Worm (Caenorhabditis elegans) whole organism, young adult: ENCODE results near the gene fis-2.
A peak's percentile ranks its signal among the peaks of the same experiment; 100 is the strongest.
"Not testable (repeated sequence)": the region's sequence is repeated elsewhere in the genome, so short reads cannot be mapped to it uniquely, and the experiment has no call there.

Source experiments
- B0261.1 ChIP-seq: sonication (generic microtip); optimal IDR thresholded peaks from 2 replicates; lab custom pipeline; 2016; ENCODE audit warnings: mild to moderate bottlenecking, missing genetic modification characterization, moderate library complexity, missing compliant biosample characterization
- D2030.7 ChIP-seq: fragments of 200-800 bp; sonication (Bioruptor generic); IDR thresholded peaks from 2 replicates; pipeline ENCODE4 v1.3.6; 2022; ENCODE audit warnings: missing genetic modification reagents, missing genetic modification characterization, missing compliant biosample characterization
- F22D6.2 ChIP-seq: sonication (generic microtip); optimal IDR thresholded peaks from 2 replicates; lab custom pipeline; 2016; ENCODE audit warnings: mild to moderate bottlenecking, missing genetic modification characterization, missing compliant biosample characterization
- F39B2.1 ChIP-seq: fragments of 200-800 bp; sonication (Bioruptor generic); IDR thresholded peaks from 2 replicates; pipeline ENCODE4 v1.3.6; 2022; ENCODE audit warnings: missing genetic modification reagents, missing genetic modification characterization, missing compliant biosample characterization
- F49E8.2 ChIP-seq: sonication (generic microtip); optimal IDR thresholded peaks from 3 replicates; lab custom pipeline; 2017; ENCODE audit warnings: missing genetic modification characterization, mild to moderate bottlenecking, missing compliant biosample characterization, antibody characterized with exemption, moderate library complexity; ENCODE audit not compliant: insufficient read depth
- F52B5.7 ChIP-seq: sonication (generic microtip); optimal IDR thresholded peaks from 2 replicates; lab custom pipeline; 2016; ENCODE audit warnings: mild to moderate bottlenecking, missing genetic modification characterization, missing compliant biosample characterization
- F55B11.4 ChIP-seq: sonication (generic microtip); optimal IDR thresholded peaks from 2 replicates; lab custom pipeline; 2016; ENCODE audit warnings: missing compliant biosample characterization, missing genetic modification characterization, borderline replicate concordance; ENCODE audit not compliant: insufficient read depth
- T26A5.8 ChIP-seq: sonication (generic microtip); optimal IDR thresholded peaks from 2 replicates; lab custom pipeline; 2016; ENCODE audit warnings: missing genetic modification characterization, missing compliant biosample characterization
- akir-1 ChIP-seq: fragments of 200-800 bp; sonication (Bioruptor generic); optimal IDR thresholded peaks from 2 replicates; lab custom pipeline; 2018; ENCODE audit warnings: mild to moderate bottlenecking, missing genetic modification characterization, moderate library complexity, missing compliant biosample characterization
- ama-1 ChIP-seq, 3 experiments: fragments of 150-350 bp in 1 of 3; sonication (generic microtip) in 2 of 3; optimal IDR thresholded peaks; 2 replicates each; lab custom pipeline; 2014 to 2018; ENCODE audit warnings: missing biosample characterization in 2 of 3, missing genetic modification characterization in 2 of 3, missing genetic modification reagents in 2 of 3
- atf-7 ChIP-seq: sonication (generic microtip); optimal IDR thresholded peaks from 2 replicates; lab custom pipeline; 2017; ENCODE audit warnings: mild to moderate bottlenecking, missing genetic modification characterization, missing compliant biosample characterization
- athp-1 ChIP-seq: sonication (generic microtip); optimal IDR thresholded peaks from 2 replicates; lab custom pipeline; 2017; ENCODE audit warnings: mild to moderate bottlenecking, missing genetic modification characterization, missing compliant biosample characterization
- bed-1 ChIP-seq: fragments of 200-800 bp; sonication (Bioruptor generic); IDR thresholded peaks from 2 replicates; pipeline ENCODE4 v1.3.6; 2022; ENCODE audit warnings: missing genetic modification reagents, missing genetic modification characterization, missing compliant biosample characterization
- cebp-2 ChIP-seq: fragments of 200-800 bp; sonication (Bioruptor generic); IDR thresholded peaks from 2 replicates; pipeline ENCODE4 v1.3.6; 2022; ENCODE audit warnings: missing genetic modification characterization, missing compliant biosample characterization
- ceh-27 ChIP-seq: fragments of 200-800 bp; sonication (Bioruptor generic); optimal IDR thresholded peaks from 2 replicates; lab custom pipeline; 2018; ENCODE audit warnings: mild to moderate bottlenecking, missing genetic modification characterization, moderate library complexity, missing compliant biosample characterization
- chd-7 ChIP-seq: sonication (generic microtip); optimal IDR thresholded peaks from 2 replicates; lab custom pipeline; 2016; ENCODE audit warnings: mild to moderate bottlenecking, missing genetic modification characterization, moderate library complexity, missing compliant biosample characterization
- dox-1 ChIP-seq: fragments of 200-800 bp; sonication (Bioruptor generic); IDR thresholded peaks from 2 replicates; pipeline ENCODE4 v1.3.6; 2022; ENCODE audit warnings: missing genetic modification reagents, missing genetic modification characterization, missing compliant biosample characterization
- egl-18 ChIP-seq: fragments of 200-800 bp; sonication (Bioruptor generic); IDR thresholded peaks from 2 replicates; pipeline ENCODE4 v1.3.6; 2022; ENCODE audit warnings: missing genetic modification reagents, missing genetic modification characterization, missing compliant biosample characterization
- ekl-4 ChIP-seq: fragments of 200-800 bp; sonication (Bioruptor generic); IDR thresholded peaks from 2 replicates; pipeline ENCODE4 v1.3.6; 2022; ENCODE audit warnings: missing genetic modification reagents, missing genetic modification characterization, missing compliant biosample characterization
- hmg-20 ChIP-seq: fragments of 200-800 bp; sonication (Bioruptor generic); IDR thresholded peaks from 2 replicates; pipeline ENCODE4 v1.3.6; 2022; ENCODE audit warnings: missing genetic modification reagents, missing genetic modification characterization, missing compliant biosample characterization
- let-526 ChIP-seq: fragments of 200-800 bp; sonication (Bioruptor generic); IDR thresholded peaks from 2 replicates; pipeline ENCODE4 v1.3.6; 2022; ENCODE audit warnings: missing genetic modification reagents, missing genetic modification characterization, missing compliant biosample characterization
- lin-26 ChIP-seq: fragments of 200-800 bp; sonication (Bioruptor generic); IDR thresholded peaks from 2 replicates; pipeline ENCODE4 v1.3.6; 2022; ENCODE audit warnings: missing genetic modification reagents, missing genetic modification characterization, missing compliant biosample characterization
- lsy-27 ChIP-seq: sonication (generic microtip); optimal IDR thresholded peaks from 2 replicates; lab custom pipeline; 2017; ENCODE audit warnings: missing genetic modification characterization, mild to moderate bottlenecking, missing compliant biosample characterization, antibody characterized with exemption, missing genotype, borderline replicate concordance; ENCODE audit not compliant: insufficient read depth
- madf-8 ChIP-seq: fragments of 200-800 bp; sonication (Bioruptor generic); conservative IDR thresholded peaks from 2 replicates; pipeline ENCODE4 v1.3.6; 2022; ENCODE audit warnings: missing genetic modification reagents, missing genetic modification characterization, missing compliant biosample characterization
- nfya-1 ChIP-seq: sonication (generic microtip); optimal IDR thresholded peaks from 2 replicates; lab custom pipeline; 2017; ENCODE audit warnings: antibody characterized with exemption, missing compliant biosample characterization, missing genetic modification characterization, borderline replicate concordance; ENCODE audit not compliant: insufficient read depth
- nhr-120 ChIP-seq: fragments of 200-800 bp; sonication (Bioruptor generic); IDR thresholded peaks from 2 replicates; pipeline ENCODE4 v1.3.6; 2022; ENCODE audit warnings: missing genetic modification characterization, missing compliant biosample characterization
- nhr-80 ChIP-seq: sonication (generic microtip); optimal IDR thresholded peaks from 2 replicates; lab custom pipeline; 2016; ENCODE audit warnings: missing genetic modification characterization, missing compliant biosample characterization
- pbrm-1 ChIP-seq: fragments of 200-800 bp; sonication (Bioruptor generic); IDR thresholded peaks from 2 replicates; pipeline ENCODE4 v1.3.6; 2022; ENCODE audit warnings: missing genetic modification reagents, missing genetic modification characterization, missing compliant biosample characterization
- snpc-1.1 ChIP-seq: sonication (generic microtip); optimal IDR thresholded peaks from 2 replicates; lab custom pipeline; 2017; ENCODE audit warnings: missing genetic modification characterization, mild to moderate bottlenecking, missing compliant biosample characterization, antibody characterized with exemption, moderate library complexity, missing genotype, missing genetic modification reagents; ENCODE audit not compliant: insufficient read depth
- snpc-1.3 ChIP-seq: sonication (generic microtip); optimal IDR thresholded peaks from 2 replicates; lab custom pipeline; 2017; ENCODE audit warnings: missing genetic modification characterization, mild to moderate bottlenecking, missing compliant biosample characterization, antibody characterized with exemption, moderate library complexity, missing genotype, missing genetic modification reagents; ENCODE audit not compliant: insufficient read depth
- tbp1 ChIP-seq: fragments of 200-800 bp; sonication (Bioruptor generic); optimal IDR thresholded peaks from 2 replicates; lab custom pipeline; 2018; ENCODE audit warnings: mild to moderate bottlenecking, missing genetic modification characterization, missing compliant biosample characterization
- tbx-9 ChIP-seq: sonication (generic microtip); optimal IDR thresholded peaks from 2 replicates; lab custom pipeline; 2016; ENCODE audit warnings: borderline replicate concordance, missing genetic modification characterization, inconsistent platforms, missing compliant biosample characterization
- unc-130 ChIP-seq: sonication (generic microtip); optimal IDR thresholded peaks from 2 replicates; lab custom pipeline; 2016; ENCODE audit warnings: missing genetic modification reagents, missing genetic modification characterization, missing compliant biosample characterization
- xnd-1 ChIP-seq: sonication (generic microtip); optimal IDR thresholded peaks from 2 replicates; lab custom pipeline; 2016; ENCODE audit warnings: missing genotype, missing genetic modification reagents, missing genetic modification characterization, missing compliant biosample characterization
- zfh-2 ChIP-seq: fragments of 200-800 bp; sonication (Bioruptor generic); conservative IDR thresholded peaks from 2 replicates; pipeline ENCODE4 v1.3.6; 2022; ENCODE audit warnings: missing genetic modification reagents, missing genetic modification characterization, missing compliant biosample characterization
- ztf-25 ChIP-seq: fragments of 200-800 bp; sonication (Bioruptor generic); IDR thresholded peaks from 2 replicates; pipeline ENCODE4 v1.3.6; 2022; ENCODE audit warnings: missing genetic modification reagents, missing genetic modification characterization, missing compliant biosample characterization
- ztf-26 ChIP-seq: sonication (generic microtip); optimal IDR thresholded peaks from 2 replicates; lab custom pipeline; 2017; ENCODE audit warnings: missing genetic modification characterization, missing compliant biosample characterization

fis-2 gene

ce11 chrX:8323371-8323770 is 38.4 kb upstream of the fis-2 start, which contains the start of gene R09F10.1:
R09F10.1 (plus strand) TSS chrX:8323592.
- peak; percentile 14; the same call in 1 of the 2 replicates for TF ChIP-seq dox-1 (GFP tag; lab: Robert Waterston, UW)
- TF ChIP-seq chd-7 (tag; lab: Kevin White, UChicago): no peak
- TF ChIP-seq nhr-80 (tag; lab: Kevin White, UChicago): peak; percentile 72
- TF ChIP-seq, all 124 proteins: peak for 2

- not testable (repeated sequence) for TF ChIP-seq ztf-25, let-526, pbrm-1 (GFP tag; lab: Robert Waterston, UW)
These were observed 36.8 kb upstream of the fis-2 start, which contains the start of gene abu-9 for ce11 chrX:8321811-8322210. abu-9 (plus strand) TSS chrX:8322111.

ce11 chrX:8320889-8321288 is 35.9 kb upstream of the fis-2 start, which contains the start of gene pqn-57:
pqn-57 (minus strand) TSS chrX:8320989.
- TF ChIP-seq nfya-1 (tag; lab: Kevin White, UChicago) (no peak), pbrm-1 (GFP tag; lab: Robert Waterston, UW) (no peak), athp-1 (tag; lab: Kevin White, UChicago) (no peak), D2030.7 (GFP tag; lab: Robert Waterston, UW) (no peak), cebp-2 (no peak), ceh-27 (GFP tag; lab: Kevin White, UChicago) (no peak), T26A5.8 (tag; lab: Kevin White, UChicago) (no peak), ama-1 (optimal IDR thresholded peaks at IDR 0.05; lab: Kevin White, UChicago) (no peak), ama-1 (GFP tag; optimal IDR thresholded peaks at IDR 0.05; lab: Kevin White, UChicago) (no peak), tbx-9 (tag; lab: Kevin White, UChicago) (no peak), bed-1 (GFP tag; lab: Robert Waterston, UW) (no peak), hmg-20 (GFP tag; lab: Robert Waterston, UW) (no peak), snpc-1.1 (tag; lab: Kevin White, UChicago) (no peak), akir-1 (GFP tag; lab: Kevin White, UChicago) (no peak), lin-26 (GFP tag; lab: Robert Waterston, UW) (no peak), snpc-1.3 (tag; lab: Kevin White, UChicago) (no peak), nhr-120 (no peak), ekl-4 (no peak), ztf-26 (tag; lab: Kevin White, UChicago) (no peak)

ce11 chrX:8318950-8319349 is 33.9 kb upstream of the fis-2 start, which contains the start of gene srh-11:
srh-11 (minus strand) TSS chrX:8319050.
- TF ChIP-seq lsy-27 (tag; lab: Kevin White, UChicago) (no peak), tbp1 (GFP tag; lab: Kevin White, UChicago) (no peak), atf-7 (tag; lab: Kevin White, UChicago) (no peak), ama-1 (optimal IDR thresholded peaks at IDR 0.05; lab: Kevin White, UChicago) (no peak), ama-1 (GFP tag; optimal IDR thresholded peaks at IDR 0.05; lab: Kevin White, UChicago) (no peak), F22D6.2 (tag; lab: Kevin White, UChicago) (no peak), B0261.1 (tag; lab: Kevin White, UChicago) (no peak), xnd-1 (tag; lab: Kevin White, UChicago) (no peak), madf-8 (GFP tag; lab: Robert Waterston, UW) (no peak), unc-130 (GFP tag; lab: Kevin White, UChicago) (no peak), F55B11.4 (tag; lab: Kevin White, UChicago) (no peak), egl-18 (no peak), F49E8.2 (tag; lab: Kevin White, UChicago) (no peak), F52B5.7 (tag; lab: Kevin White, UChicago) (no peak), ztf-25 (GFP tag; lab: Robert Waterston, UW) (no peak), pbrm-1 (GFP tag; lab: Robert Waterston, UW) (no peak), F39B2.1 (GFP tag; lab: Robert Waterston, UW) (no peak), zfh-2 (GFP tag; lab: Robert Waterston, UW) (no peak)
